Fruit fly (Drosophila melanogaster) whole organism, embryonic: ENCODE data around the gene CG17364.

Experiments
- Adf1 ChIP-seq: fragments of 200-800 bp; sonication (Bioruptor generic); IDR thresholded peaks from 2 replicates; pipeline ENCODE4 v1.3.6; 2022; ENCODE audit warnings: missing biosample characterization, missing genetic modification characterization
- Atf3 ChIP-seq: fragments of 200-800 bp; sonication (Bioruptor generic); optimal IDR thresholded peaks from 3 replicates; lab custom pipeline; 2016; ENCODE audit warnings: missing biosample characterization, missing genetic modification characterization
- Bdp1 ChIP-seq: fragments of 200-800 bp; sonication (Bioruptor generic); optimal IDR thresholded peaks from 3 replicates; lab custom pipeline; 2016; ENCODE audit warnings: missing biosample characterization, missing genetic modification characterization
- C15 ChIP-seq: fragments of 200-800 bp; sonication (Bioruptor generic); IDR thresholded peaks from 3 replicates; pipeline ENCODE4 v1.3.6; 2022; ENCODE audit warnings: missing biosample characterization, missing genetic modification characterization
- CG12104 ChIP-seq: fragments of 200-800 bp; sonication (Bioruptor generic); optimal IDR thresholded peaks from 3 replicates; lab custom pipeline; 2016; ENCODE audit warnings: missing biosample characterization, missing genetic modification characterization
- CG13624 ChIP-seq: fragments of 200-800 bp; sonication (Bioruptor generic); optimal IDR thresholded peaks from 2 replicates; lab custom pipeline; 2016; ENCODE audit warnings: missing biosample characterization, missing genetic modification characterization
- CG15011 ChIP-seq: fragments of 200-800 bp; sonication (Bioruptor generic); optimal IDR thresholded peaks from 3 replicates; lab custom pipeline; 2018; ENCODE audit warnings: missing biosample characterization, mild to moderate bottlenecking, missing genetic modification characterization
- CG16815 ChIP-seq: fragments of 200-800 bp; sonication (Bioruptor generic); optimal IDR thresholded peaks from 3 replicates; lab custom pipeline; 2017; ENCODE audit warnings: missing biosample characterization, mild to moderate bottlenecking, missing genetic modification characterization
- CG17912 ChIP-seq: fragments of 200-800 bp; sonication (Bioruptor generic); optimal IDR thresholded peaks from 2 replicates; lab custom pipeline; 2018; ENCODE audit warnings: missing biosample characterization, mild to moderate bottlenecking, missing genetic modification characterization
- CG18476 ChIP-seq: fragments of 200-800 bp; sonication (Bioruptor generic); optimal IDR thresholded peaks from 2 replicates; lab custom pipeline; 2016; ENCODE audit warnings: missing biosample characterization, mild to moderate bottlenecking, missing genetic modification characterization
- CG2199 ChIP-seq: fragments of 200-800 bp; sonication (Bioruptor generic); IDR thresholded peaks from 3 replicates; pipeline ENCODE4 v1.3.6; 2022; ENCODE audit warnings: missing biosample characterization, missing genetic modification characterization
- CG30020 ChIP-seq: fragments of 200-800 bp; optimal IDR thresholded peaks from 2 replicates; lab custom pipeline; 2019; ENCODE audit warnings: missing biosample characterization, mild to moderate bottlenecking, missing genetic modification characterization, moderate library complexity
- CG3163 ChIP-seq: fragments of 200-800 bp; sonication (Bioruptor generic); optimal IDR thresholded peaks from 3 replicates; lab custom pipeline; 2016; ENCODE audit warnings: missing biosample characterization, missing genetic modification characterization
- CG3407 ChIP-seq: fragments of 200-800 bp; sonication (Bioruptor generic); optimal IDR thresholded peaks from 2 replicates; lab custom pipeline; 2018; ENCODE audit warnings: missing biosample characterization, mild to moderate bottlenecking, missing genetic modification characterization
- CG34376 ChIP-seq: fragments of 200-800 bp; sonication (Bioruptor generic); optimal IDR thresholded peaks from 2 replicates; lab custom pipeline; 2018; ENCODE audit warnings: missing biosample characterization, mild to moderate bottlenecking, missing genetic modification characterization
- CG6254 ChIP-seq: fragments of 200-800 bp; sonication (Bioruptor generic); optimal IDR thresholded peaks from 3 replicates; lab custom pipeline; 2017; ENCODE audit warnings: mild to moderate bottlenecking, missing biosample characterization, missing genetic modification reagents, missing genetic modification characterization
- CG9727 ChIP-seq: fragments of 200-800 bp; sonication (Bioruptor generic); optimal IDR thresholded peaks from 3 replicates; lab custom pipeline; 2017; ENCODE audit warnings: missing biosample characterization, mild to moderate bottlenecking, missing genetic modification characterization
- Fer2 ChIP-seq: fragments of 200-800 bp; sonication (Bioruptor generic); optimal IDR thresholded peaks from 2 replicates; lab custom pipeline; 2018; ENCODE audit warnings: missing biosample characterization, mild to moderate bottlenecking, missing genetic modification characterization, moderate library complexity
- H2.0 ChIP-seq: fragments of 200-800 bp; sonication (Bioruptor generic); IDR thresholded peaks from 2 replicates; pipeline ENCODE4 v1.3.6; 2022; ENCODE audit warnings: missing biosample characterization, missing genetic modification characterization
- Hmr ChIP-seq: fragments of 200-800 bp; sonication (Bioruptor generic); optimal IDR thresholded peaks from 3 replicates; lab custom pipeline; 2017; ENCODE audit warnings: mild to moderate bottlenecking, missing biosample characterization, missing genetic modification reagents, missing genetic modification characterization
- Hmx ChIP-seq: fragments of 200-800 bp; sonication (Bioruptor generic); optimal IDR thresholded peaks from 2 replicates; lab custom pipeline; 2016; ENCODE audit warnings: missing biosample characterization, missing genetic modification characterization
- Lpt ChIP-seq: fragments of >200 bp; optimal IDR thresholded peaks from 2 replicates; lab custom pipeline; 2018; ENCODE audit warnings: missing biosample characterization, missing genetic modification characterization
- MBD-R2 ChIP-seq: fragments of 200-800 bp; sonication (Bioruptor generic); IDR thresholded peaks from 2 replicates; pipeline ENCODE4 v1.3.6; 2022; ENCODE audit warnings: missing biosample characterization, missing genetic modification characterization
- NK7.1 ChIP-seq: fragments of 200-800 bp; sonication (Bioruptor generic); optimal IDR thresholded peaks from 3 replicates; lab custom pipeline; 2016; ENCODE audit warnings: missing biosample characterization, missing genetic modification characterization
- Nf-YA ChIP-seq: fragments of 200-800 bp; sonication (Bioruptor generic); IDR thresholded peaks from 2 replicates; pipeline ENCODE4 v1.3.6; 2022; ENCODE audit warnings: missing biosample characterization, missing genetic modification characterization
- Poxn ChIP-seq: fragments of 200-800 bp; sonication (Bioruptor generic); IDR thresholded peaks from 2 replicates; pipeline ENCODE4 v1.3.6; 2022; ENCODE audit warnings: missing biosample characterization, missing genetic modification characterization
- Spps ChIP-seq: fragments of 200-800 bp; sonication (Bioruptor generic); optimal IDR thresholded peaks from 2 replicates; lab custom pipeline; 2018; ENCODE audit warnings: missing biosample characterization, mild to moderate bottlenecking, missing genetic modification characterization
- Usf ChIP-seq: fragments of 200-800 bp; sonication (Bioruptor generic); optimal IDR thresholded peaks from 2 replicates; lab custom pipeline; 2017; ENCODE audit warnings: missing genotype, missing biosample characterization, missing genetic modification characterization
- amos ChIP-seq: fragments of 200-800 bp; sonication (Bioruptor generic); IDR thresholded peaks from 2 replicates; pipeline ENCODE4 v1.3.6; 2022; ENCODE audit warnings: missing biosample characterization, missing genetic modification characterization; ENCODE audit not compliant: partially characterized antibody
- bbx ChIP-seq: fragments of 200-800 bp; sonication (Bioruptor generic); IDR thresholded peaks from 2 replicates; pipeline ENCODE4 v1.3.6; 2022; ENCODE audit warnings: missing biosample characterization, missing genetic modification characterization; ENCODE audit not compliant: partially characterized antibody
- btn ChIP-seq: fragments of 200-800 bp; sonication (Bioruptor generic); optimal IDR thresholded peaks from 2 replicates; lab custom pipeline; 2016; ENCODE audit warnings: missing biosample characterization, missing genetic modification characterization
- dan ChIP-seq: fragments of 200-800 bp; sonication (Bioruptor generic); IDR thresholded peaks from 2 replicates; pipeline ENCODE4 v1.3.6; 2022; ENCODE audit warnings: missing biosample characterization, missing genetic modification characterization
- dati ChIP-seq: fragments of 200-800 bp; sonication (Bioruptor generic); IDR thresholded peaks from 2 replicates; pipeline ENCODE4 v1.3.6; 2022; ENCODE audit warnings: missing biosample characterization, missing genetic modification characterization
- ems ChIP-seq: fragments of 200-800 bp; sonication (Bioruptor generic); optimal IDR thresholded peaks from 3 replicates; lab custom pipeline; 2016; ENCODE audit warnings: missing biosample characterization, missing genetic modification characterization
- exex ChIP-seq: fragments of 200-800 bp; sonication (Bioruptor generic); optimal IDR thresholded peaks from 4 replicates; lab custom pipeline; 2018; ENCODE audit warnings: missing biosample characterization, mild to moderate bottlenecking, missing genetic modification characterization, moderate library complexity
- fd3F ChIP-seq: fragments of 200-800 bp; sonication (Bioruptor generic); optimal IDR thresholded peaks from 2 replicates; lab custom pipeline; 2018; ENCODE audit warnings: missing biosample characterization, mild to moderate bottlenecking, missing genetic modification characterization, moderate library complexity
- inv ChIP-seq: fragments of 200-800 bp; sonication (Bioruptor generic); IDR thresholded peaks from 2 replicates; pipeline ENCODE4 v1.3.6; 2022; ENCODE audit warnings: missing biosample characterization, missing genetic modification characterization; ENCODE audit not compliant: partially characterized antibody
- jigr1 ChIP-seq: fragments of 200-800 bp; sonication (Bioruptor generic); IDR thresholded peaks from 3 replicates; pipeline ENCODE4 v1.3.6; 2022; ENCODE audit warnings: missing biosample characterization, missing genetic modification characterization
- jing ChIP-seq: fragments of 200-800 bp; sonication (Bioruptor generic); optimal IDR thresholded peaks from 2 replicates; lab custom pipeline; 2018; ENCODE audit warnings: missing biosample characterization, mild to moderate bottlenecking, missing genetic modification characterization
- kah ChIP-seq: fragments of 200-800 bp; sonication (Bioruptor generic); optimal IDR thresholded peaks from 2 replicates; lab custom pipeline; 2018; ENCODE audit warnings: missing biosample characterization, mild to moderate bottlenecking, missing genetic modification characterization
- lab ChIP-seq: fragments of 200-800 bp; sonication (Bioruptor generic); optimal IDR thresholded peaks from 3 replicates; lab custom pipeline; 2017; ENCODE audit warnings: missing biosample characterization, missing genetic modification characterization, mild to moderate bottlenecking, moderate library complexity, missing genetic modification reagents
- maf-S ChIP-seq: fragments of 200-800 bp; sonication (Bioruptor generic); optimal IDR thresholded peaks from 2 replicates; lab custom pipeline; 2016; ENCODE audit warnings: missing biosample characterization, missing genetic modification characterization
- pb ChIP-seq: fragments of 200-800 bp; sonication (Bioruptor generic); optimal IDR thresholded peaks from 3 replicates; lab custom pipeline; 2016; ENCODE audit warnings: missing biosample characterization, missing genetic modification characterization
- rib ChIP-seq: fragments of 200-800 bp; sonication (Bioruptor generic); IDR thresholded peaks from 2 replicates; pipeline ENCODE4 v1.3.6; 2022; ENCODE audit warnings: missing biosample characterization, missing genetic modification characterization
- row ChIP-seq: fragments of 200-800 bp; sonication (Bioruptor generic); IDR thresholded peaks from 3 replicates; pipeline ENCODE4 v1.3.6; 2022; ENCODE audit warnings: missing biosample characterization, missing genetic modification characterization
- shn ChIP-seq: fragments of 200-800 bp; sonication (Bioruptor generic); optimal IDR thresholded peaks from 3 replicates; lab custom pipeline; 2016; ENCODE audit warnings: missing biosample characterization, missing genetic modification characterization
- sim ChIP-seq: fragments of 200-800 bp; sonication (Bioruptor generic); IDR thresholded peaks from 2 replicates; pipeline ENCODE4 v1.3.6; 2022; ENCODE audit warnings: missing biosample characterization, missing genetic modification characterization
- sna ChIP-seq: fragments of 200-800 bp; sonication (Bioruptor generic); IDR thresholded peaks from 2 replicates; pipeline ENCODE4 v1.3.6; 2022; ENCODE audit warnings: missing biosample characterization, missing genetic modification characterization; ENCODE audit not compliant: partially characterized antibody
- wek ChIP-seq: fragments of 200-800 bp; sonication (Bioruptor generic); optimal IDR thresholded peaks from 3 replicates; lab custom pipeline; 2018; ENCODE audit warnings: missing biosample characterization, mild to moderate bottlenecking, missing genetic modification characterization, moderate library complexity
- zfh1 ChIP-seq: fragments of 200-800 bp; sonication (Bioruptor generic); IDR thresholded peaks from 3 replicates; pipeline ENCODE4 v1.3.6; 2022; ENCODE audit warnings: missing biosample characterization, missing genetic modification characterization

Gene CG17364

DNA sequence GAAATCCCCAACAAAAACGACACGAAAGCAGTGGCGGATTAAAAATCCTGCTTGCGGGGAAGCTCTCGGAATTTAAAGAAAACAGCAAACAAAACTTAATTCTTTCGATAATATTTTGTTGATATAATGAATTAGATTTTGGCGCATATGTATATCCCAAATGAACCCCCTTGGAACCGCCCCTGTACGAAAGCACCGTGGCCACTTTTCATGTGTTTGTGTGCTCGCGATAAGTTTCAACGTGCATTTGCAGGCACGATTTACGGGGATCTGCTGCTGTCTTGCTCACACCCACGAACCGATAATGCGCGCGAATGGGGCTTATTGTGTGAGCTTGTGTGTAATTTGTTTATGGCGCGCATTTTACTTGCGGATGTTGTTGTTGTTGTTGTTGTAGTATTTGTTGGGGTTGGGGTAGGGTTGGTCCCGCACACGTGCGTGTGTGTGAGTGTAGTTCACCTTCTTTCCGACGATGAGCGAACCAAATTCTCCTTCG, 11.8 kb upstream of the CG17364 start (continued):
- TF ChIP-seq H2.0: peak; percentile 97
- TF ChIP-seq pb (GFP tag; lab: Kevin White, UChicago): peak; percentile 90
- TF ChIP-seq exex (tag; lab: Kevin White, UChicago): peak; percentile 73
- peak; percentile 94 for TF ChIP-seq shn (GFP tag; lab: Kevin White, UChicago)
- TF ChIP-seq jigr1 (GFP tag; lab: Robert Waterston, UW): peak; percentile 77; the same call in 2 of the 3 replicates
- peak; percentile 93 for TF ChIP-seq jing (GFP tag; lab: Kevin White, UChicago)
- TF ChIP-seq wek: peak; percentile 81
- no peak for TF ChIP-seq sna (GFP tag; lab: Robert Waterston, UW)
- TF ChIP-seq dan (GFP tag; lab: Robert Waterston, UW): no peak
- peak; percentile 88 for TF ChIP-seq CG15011
- TF ChIP-seq CG3407 (GFP tag; lab: Kevin White, UChicago): peak; percentile 93
- TF ChIP-seq Hmr: peak; percentile 95
- peak; percentile 64; the same call in 1 of the 2 replicates for TF ChIP-seq Poxn
- peak; percentile 69 for TF ChIP-seq CG30020 (tag; lab: Kevin White, UChicago)
- peak; percentile 97 for TF ChIP-seq lab (GFP tag; lab: Kevin White, UChicago)
- peak; percentile 95 for TF ChIP-seq CG9727 (GFP tag; lab: Kevin White, UChicago)
- peak; percentile 90 for TF ChIP-seq NK7.1
- peak; percentile 95 for TF ChIP-seq Nf-YA
- TF ChIP-seq sim: peak; percentile 61; the same call in 1 of the 2 replicates
- peak; percentile 98 for TF ChIP-seq CG2199 (GFP tag; lab: Robert Waterston, UW)
- TF ChIP-seq row (GFP tag; lab: Robert Waterston, UW): peak; percentile 98
- TF ChIP-seq rib (GFP tag; lab: Robert Waterston, UW): peak; percentile 77
- peak; percentile 85 for TF ChIP-seq MBD-R2 (GFP tag; lab: Robert Waterston, UW)
- TF ChIP-seq dati (GFP tag; lab: Robert Waterston, UW): peak; percentile 88
- TF ChIP-seq CG17912: peak; percentile 83
- TF ChIP-seq C15 (GFP tag; lab: Robert Waterston, UW): peak; percentile 83; the same call in 2 of the 3 replicates
- TF ChIP-seq CG18476 (GFP tag; lab: Kevin White, UChicago): peak; percentile 88
- TF ChIP-seq maf-S: peak; percentile 92
- TF ChIP-seq Hmx (GFP tag; lab: Kevin White, UChicago): peak; percentile 88
- peak; percentile 89 for TF ChIP-seq CG6254
- peak; percentile 97 for TF ChIP-seq ems (GFP tag; lab: Kevin White, UChicago)
- TF ChIP-seq fd3F (GFP tag; lab: Kevin White, UChicago): peak; percentile 96
- peak; percentile 72 for TF ChIP-seq CG3163 (GFP tag; lab: Kevin White, UChicago)
- peak; percentile 87 for TF ChIP-seq Bdp1 (GFP tag; lab: Kevin White, UChicago)
- TF ChIP-seq zfh1 (GFP tag; lab: Robert Waterston, UW): peak; percentile 94
- peak; percentile 93 for TF ChIP-seq Atf3 (GFP tag; lab: Kevin White, UChicago)
- TF ChIP-seq Adf1 (GFP tag; lab: Robert Waterston, UW): peak; percentile 75
- peak; percentile 35; the same call in 1 of the 2 replicates for TF ChIP-seq bbx (GFP tag; lab: Robert Waterston, UW)
- TF ChIP-seq CG13624 (GFP tag; lab: Kevin White, UChicago): peak; percentile 97
- TF ChIP-seq CG12104 (GFP tag; lab: Kevin White, UChicago): peak; percentile 88
- TF ChIP-seq Usf (GFP tag; lab: Kevin White, UChicago): peak; percentile 66
- no peak for TF ChIP-seq Lpt
- TF ChIP-seq Fer2 (tag; lab: Kevin White, UChicago): peak; percentile 82
- TF ChIP-seq Spps (tag; lab: Kevin White, UChicago): peak; percentile 58
- TF ChIP-seq inv (GFP tag; lab: Robert Waterston, UW): peak; percentile 39; the same call in 1 of the 2 replicates
- peak; percentile 23; the same call in 1 of the 2 replicates for TF ChIP-seq amos (GFP tag; lab: Robert Waterston, UW)
- peak; percentile 92 for TF ChIP-seq CG34376 (GFP tag; lab: Kevin White, UChicago)
- TF ChIP-seq btn (GFP tag; lab: Kevin White, UChicago): peak; percentile 80
- TF ChIP-seq kah (GFP tag; lab: Kevin White, UChicago): peak; percentile 89
- TF ChIP-seq CG16815 (GFP tag; lab: Kevin White, UChicago): peak; percentile 85
